Fruit fly (Drosophila melanogaster): ENCODE results near the gene CG6763.

DNA sequence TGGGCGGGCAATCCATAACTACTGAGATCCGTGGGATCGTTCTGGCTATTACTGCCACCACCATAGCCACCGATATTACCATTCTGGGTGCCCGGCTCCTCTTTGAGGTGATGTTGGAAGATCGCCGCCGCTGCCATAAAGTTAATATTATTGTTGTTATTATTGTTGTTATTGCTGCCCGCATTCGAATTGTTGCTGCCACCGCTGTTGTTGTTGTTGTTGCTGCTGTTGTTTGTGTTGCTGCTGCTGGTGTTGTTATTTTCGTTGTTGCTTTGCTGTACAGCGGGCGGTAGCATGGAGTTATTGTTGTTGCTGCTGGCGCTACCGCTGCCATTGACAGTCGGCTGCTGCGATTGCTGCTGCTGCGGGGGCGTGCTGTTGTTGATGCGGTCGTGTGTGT, 8.5 kb downstream of the CG6763 start:
- TF ChIP-seq svp (GFP tag): no peak
- no peak for TF ChIP-seq CG6808 (GFP tag; optimal IDR thresholded peaks at IDR 0.05)
- TF ChIP-seq CG15336 (GFP tag; IDR thresholded peaks at IDR 0.05): no peak
- no peak for TF ChIP-seq CG6854 (GFP tag; optimal IDR thresholded peaks at IDR 0.05)
- TF ChIP-seq Sox102F (GFP tag; optimal IDR thresholded peaks at IDR 0.05): no peak

Data from whole organism, prepupa.